Fruit fly (Drosophila melanogaster): ENCODE data around the gene CG33493.

DNA sequence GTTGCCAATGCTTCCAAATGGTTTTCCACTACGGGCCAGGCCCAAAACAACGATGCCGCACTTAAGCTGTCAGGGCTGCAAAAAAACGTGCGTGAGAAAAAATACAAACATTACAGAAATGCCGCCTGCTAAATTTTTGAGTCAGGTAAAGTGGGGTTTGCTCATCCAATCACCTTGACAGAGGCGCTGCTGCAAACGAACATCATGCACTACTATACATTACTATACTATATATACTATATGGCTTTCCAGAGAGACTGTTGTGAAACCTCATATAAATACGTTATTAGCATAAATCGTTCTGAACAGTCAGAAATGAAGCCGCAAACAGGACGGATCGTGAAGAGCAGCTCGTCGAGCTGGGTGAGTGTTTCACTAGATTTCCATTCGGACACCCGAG lies 49.7 kb downstream of the CG33493 start, which contains the start of gene CG14153:
- TF ChIP-seq fd96Ca (GFP tag; IDR thresholded peaks at IDR 0.05) (no peak), Pif1A (GFP tag; optimal IDR thresholded peaks at IDR 0.05) (no peak), EcR (GFP tag; optimal IDR thresholded peaks at IDR 0.05) (no peak), CG12605 (GFP tag; IDR thresholded peaks at IDR 0.05) (no peak), CG34367 (tag; optimal IDR thresholded peaks at IDR 0.05) (no peak)
